Worm (Caenorhabditis elegans) whole organism, L4 larva: ENCODE measurements around the gene ZK370.6.
A peak's percentile ranks its signal among the peaks of the same experiment; 100 is the strongest.

Source experiments
- ama-1 ChIP-seq: fragments of 150-350 bp; optimal IDR thresholded peaks from 2 replicates; lab custom pipeline; 2014; ENCODE audit warnings: inconsistent platforms, mixed read lengths
- ceh-28 ChIP-seq: fragments of 150-350 bp; optimal IDR thresholded peaks from 2 replicates; lab custom pipeline; 2014; ENCODE audit warnings: missing biosample characterization, missing genetic modification reagents, missing genetic modification characterization
- lim-7 ChIP-seq: fragments of 200-800 bp; sonication (Bioruptor generic); IDR thresholded peaks from 2 replicates; pipeline ENCODE4 v1.3.6; 2022; ENCODE audit warnings: missing genetic modification characterization, missing compliant biosample characterization
- madf-9 ChIP-seq: fragments of 200-800 bp; sonication (Bioruptor generic); conservative IDR thresholded peaks from 2 replicates; pipeline ENCODE4 v1.3.6; 2022; ENCODE audit warnings: missing genetic modification reagents, missing genetic modification characterization, missing compliant biosample characterization
- nhr-102 ChIP-seq: sonication (generic microtip); optimal IDR thresholded peaks from 2 replicates; lab custom pipeline; 2016; ENCODE audit warnings: mild to moderate bottlenecking, missing genetic modification characterization, moderate library complexity, missing compliant biosample characterization
- nhr-111 ChIP-seq: fragments of 200-800 bp; sonication (Bioruptor generic); optimal IDR thresholded peaks from 2 replicates; lab custom pipeline; 2018; ENCODE audit warnings: mild to moderate bottlenecking, missing genetic modification characterization, missing compliant biosample characterization
- nhr-41 ChIP-seq: fragments of 200-800 bp; sonication (Bioruptor generic); IDR thresholded peaks from 2 replicates; pipeline ENCODE4 v1.3.6; 2022; ENCODE audit warnings: missing genetic modification reagents, missing genetic modification characterization, missing compliant biosample characterization
- nhr-76 ChIP-seq: fragments of 150-350 bp; optimal IDR thresholded peaks from 2 replicates; lab custom pipeline; 2014; ENCODE audit warnings: missing biosample characterization, missing genetic modification characterization
- set-16 ChIP-seq: fragments of 200-800 bp; sonication (Bioruptor generic); IDR thresholded peaks from 2 replicates; pipeline ENCODE4 v1.3.6; 2022; ENCODE audit warnings: missing genetic modification reagents, missing genetic modification characterization, missing compliant biosample characterization

ZK370.6 gene

DNA sequence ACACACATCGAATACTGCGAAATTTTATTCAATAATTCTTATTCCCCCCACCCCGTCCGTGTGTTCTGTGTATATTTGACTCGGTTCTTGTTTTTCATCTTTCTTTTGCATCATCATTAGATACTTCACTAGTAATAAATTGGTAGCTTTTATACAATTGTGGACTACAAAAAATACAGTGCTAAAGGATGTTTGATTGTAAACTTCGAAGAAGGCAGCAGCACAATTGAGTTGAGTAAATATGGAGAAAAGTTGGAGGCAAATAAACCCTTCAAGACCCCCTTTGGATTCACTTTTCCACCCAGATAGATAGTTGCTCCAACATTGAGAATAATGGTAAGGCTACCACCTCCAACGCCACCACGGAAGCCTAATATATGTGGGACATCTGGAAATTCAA lies 50.3 kb downstream of the ZK370.6 start, which contains the start of gene B0303.7:
Gene B0303.7, plus strand, starts transcription at position 301 of the 400 bp plus-strand sequence.
- TF ChIP-seq madf-9 (no peak), nhr-102 (tag; lab: Kevin White, UChicago) (no peak), set-16 (GFP tag; lab: Robert Waterston, UW) (no peak), nhr-41 (GFP tag; lab: Robert Waterston, UW) (no peak), ceh-28 (tag; lab: Kevin White, UChicago) (no peak), nhr-76 (no peak), nhr-111 (GFP tag; lab: Kevin White, UChicago) (no peak), ama-1 (lab: Kevin White, UChicago) (peak; percentile 17), lim-7 (GFP tag; lab: Robert Waterston, UW) (no peak)
